Fruit fly (Drosophila melanogaster): ENCODE measurements around the gene Dph4.
A peak's percentile ranks its signal among the peaks of the same experiment; 100 is the strongest.

The Dph4 gene

DNA sequence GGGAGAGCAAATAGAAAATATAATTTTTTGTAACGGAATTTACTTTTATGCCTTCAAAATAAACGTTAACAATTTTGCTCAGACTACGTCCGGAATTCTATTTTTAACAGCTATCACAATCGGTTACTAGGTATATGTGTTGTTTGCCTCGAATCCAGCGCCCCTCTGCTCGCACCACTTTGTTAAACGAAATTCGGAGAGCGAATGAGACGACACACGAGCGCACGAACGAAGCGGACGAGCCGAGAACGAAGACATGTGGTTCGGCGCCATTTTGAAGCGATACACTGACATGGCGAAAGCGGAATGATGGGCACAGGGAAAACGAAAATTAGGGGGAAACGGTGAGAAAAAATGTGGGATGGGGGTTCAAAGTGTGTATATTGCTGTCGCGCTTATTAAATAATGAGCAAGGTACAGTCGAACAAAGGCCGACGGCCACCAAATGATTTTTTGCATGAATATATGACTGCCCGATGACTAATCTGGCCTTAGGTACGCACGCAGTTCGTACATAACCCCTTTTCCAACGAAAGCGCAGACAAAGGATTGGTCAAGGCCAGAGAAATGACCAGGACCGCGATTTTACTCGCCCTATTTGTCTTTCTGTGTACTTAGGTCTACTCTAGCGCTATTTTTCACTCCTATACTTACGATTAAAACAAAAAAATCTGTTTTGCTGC, 23.4 kb downstream of the Dph4 start:
- TF ChIP-seq Hr83 (GFP tag; optimal IDR thresholded peaks at IDR 0.05; ENCODE audit: poor library complexity, severe bottlenecking): peak; percentile 71
- TF ChIP-seq sv (GFP tag; optimal IDR thresholded peaks at IDR 0.05): no peak
- no peak for TF ChIP-seq GATAd (GFP tag; optimal IDR thresholded peaks at IDR 0.05)
- TF ChIP-seq Myc (optimal IDR thresholded peaks at IDR 0.05): peak; percentile 22
- TF ChIP-seq Hr78 (GFP tag; optimal IDR thresholded peaks at IDR 0.05): no peak
- TF ChIP-seq CG32264 (GFP tag; optimal IDR thresholded peaks at IDR 0.05): peak; percentile 50
- no peak for TF ChIP-seq HLH106 (tag; optimal IDR thresholded peaks at IDR 0.05)
- TF ChIP-seq dl (GFP tag; optimal IDR thresholded peaks at IDR 0.05; ENCODE audit: insufficient read depth in 1 of 2, partially characterized antibody in 2 of 2): peak; percentile 8 to 39
- TF ChIP-seq woc (GFP tag; optimal IDR thresholded peaks at IDR 0.05): no peak
- no peak for TF ChIP-seq Rel (GFP tag; optimal IDR thresholded peaks at IDR 0.05)
- peak; percentile 64 for TF ChIP-seq Rel (tag; optimal IDR thresholded peaks at IDR 0.05)
- TF ChIP-seq N (GFP tag; optimal IDR thresholded peaks at IDR 0.05): no peak
- peak; percentile 76 for TF ChIP-seq Hnf4 (GFP tag; optimal IDR thresholded peaks at IDR 0.05)
- peak; percentile 65 for TF ChIP-seq h (GFP tag; optimal IDR thresholded peaks at IDR 0.05)
- peak; percentile 35 for TF ChIP-seq Sp1 (GFP tag; optimal IDR thresholded peaks at IDR 0.05)
- peak; percentile 75 for TF ChIP-seq brk (GFP tag; optimal IDR thresholded peaks at IDR 0.05)
- peak; percentile 52 for TF ChIP-seq rgr (GFP tag; optimal IDR thresholded peaks at IDR 0.05)
- peak; percentile 10 to 71 for TF ChIP-seq foxo (GFP tag; optimal IDR thresholded peaks at IDR 0.05)
- peak; percentile 1 for TF ChIP-seq fru (GFP tag; optimal IDR thresholded peaks at IDR 0.05)
- TF ChIP-seq Abd-B (GFP tag; optimal IDR thresholded peaks at IDR 0.05): no peak
- TF ChIP-seq dsf (GFP tag; optimal IDR thresholded peaks at IDR 0.05; ENCODE audit: borderline replicate concordance): no peak
- TF ChIP-seq Dif (GFP tag; optimal IDR thresholded peaks at IDR 0.05; ENCODE audit: partially characterized antibody): peak; percentile 64
- peak; percentile 96 for TF ChIP-seq psq (GFP tag; optimal IDR thresholded peaks at IDR 0.05)
- TF ChIP-seq br (GFP tag; optimal IDR thresholded peaks at IDR 0.05): peak; percentile 28
- no peak for TF ChIP-seq lola (GFP tag; optimal IDR thresholded peaks at IDR 0.05)

DNA sequence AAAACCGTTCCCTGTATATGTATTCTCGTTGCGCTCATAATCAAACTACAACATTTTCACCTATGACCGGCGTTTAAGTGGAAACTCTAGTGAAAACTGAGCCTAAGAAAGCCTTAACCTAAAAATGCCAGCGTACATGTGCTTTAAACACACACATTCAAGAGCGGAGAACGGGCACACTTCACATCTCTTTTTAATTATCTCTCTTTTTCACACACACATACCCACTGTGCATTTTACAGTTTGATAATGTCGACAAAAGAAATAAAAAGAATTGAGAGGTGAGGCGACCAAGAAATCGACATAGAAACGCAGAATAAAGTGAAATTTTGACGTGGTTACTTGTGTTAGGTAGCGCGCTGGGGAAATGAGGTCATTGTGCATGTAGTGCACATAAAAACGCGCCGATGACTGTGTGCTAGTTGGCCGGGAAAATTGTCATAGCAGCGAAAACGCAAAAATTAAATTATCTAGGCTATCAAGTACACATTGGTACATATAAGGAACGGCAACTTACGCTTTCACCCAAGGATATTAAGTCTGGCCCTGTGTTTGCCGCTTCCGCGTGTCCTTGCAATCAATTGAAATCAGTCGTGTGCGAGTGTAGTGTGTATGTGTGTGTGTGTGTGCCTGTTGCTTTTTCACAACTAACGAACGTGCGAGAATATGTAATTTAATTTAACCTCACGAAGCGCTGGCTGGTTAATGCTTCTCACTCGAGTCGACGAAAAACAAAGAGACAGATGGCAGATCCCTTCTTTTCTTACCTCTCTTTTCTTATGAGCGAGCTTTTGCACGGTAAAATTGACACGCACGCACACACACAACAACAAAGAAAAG, 24.2 kb downstream of the Dph4 start:
- TF ChIP-seq h (GFP tag; optimal IDR thresholded peaks at IDR 0.05): no peak
- TF ChIP-seq tai (GFP tag; optimal IDR thresholded peaks at IDR 0.05): no peak
- peak; percentile 55 for TF ChIP-seq jim (GFP tag; optimal IDR thresholded peaks at IDR 0.05)
- no peak for TF ChIP-seq pan (optimal IDR thresholded peaks at IDR 0.05)
- no peak for TF ChIP-seq Rel (GFP tag; optimal IDR thresholded peaks at IDR 0.05)
- no peak for TF ChIP-seq Rel (tag; optimal IDR thresholded peaks at IDR 0.05)
- TF ChIP-seq woc (GFP tag; optimal IDR thresholded peaks at IDR 0.05): peak; percentile 1
- TF ChIP-seq sv (GFP tag; optimal IDR thresholded peaks at IDR 0.05): no peak
- TF ChIP-seq Hr78 (GFP tag; optimal IDR thresholded peaks at IDR 0.05): no peak
- peak; percentile 16 for TF ChIP-seq OdsH (GFP tag; optimal IDR thresholded peaks at IDR 0.05)
- TF ChIP-seq usp (GFP tag; optimal IDR thresholded peaks at IDR 0.05): no peak
- TF ChIP-seq Myc (optimal IDR thresholded peaks at IDR 0.05): peak; percentile 39
- TF ChIP-seq HLH106 (tag; optimal IDR thresholded peaks at IDR 0.05): no peak
- TF ChIP-seq CG9705 (GFP tag; optimal IDR thresholded peaks at IDR 0.05): no peak
- TF ChIP-seq Dif (GFP tag; optimal IDR thresholded peaks at IDR 0.05; ENCODE audit: partially characterized antibody): peak; percentile 6
- no peak for TF ChIP-seq CG32264 (GFP tag; optimal IDR thresholded peaks at IDR 0.05)
- TF ChIP-seq Hr83 (GFP tag; optimal IDR thresholded peaks at IDR 0.05; ENCODE audit: poor library complexity, severe bottlenecking): peak; percentile 27
- no peak for TF ChIP-seq Mio (GFP tag; optimal IDR thresholded peaks at IDR 0.05)
- no peak for TF ChIP-seq ey (GFP tag; optimal IDR thresholded peaks at IDR 0.05)
- TF ChIP-seq rgr (GFP tag; optimal IDR thresholded peaks at IDR 0.05): no peak
- TF ChIP-seq dl (GFP tag; optimal IDR thresholded peaks at IDR 0.05; ENCODE audit: insufficient read depth in 1 of 2, partially characterized antibody in 2 of 2): peak in 1 of 2 experiments; percentile 56
- no peak for TF ChIP-seq foxo (GFP tag; optimal IDR thresholded peaks at IDR 0.05)
- TF ChIP-seq N (GFP tag; optimal IDR thresholded peaks at IDR 0.05): no peak
- TF ChIP-seq Vsx2 (GFP tag; optimal IDR thresholded peaks at IDR 0.05; ENCODE audit: partially characterized antibody): no peak

DNA sequence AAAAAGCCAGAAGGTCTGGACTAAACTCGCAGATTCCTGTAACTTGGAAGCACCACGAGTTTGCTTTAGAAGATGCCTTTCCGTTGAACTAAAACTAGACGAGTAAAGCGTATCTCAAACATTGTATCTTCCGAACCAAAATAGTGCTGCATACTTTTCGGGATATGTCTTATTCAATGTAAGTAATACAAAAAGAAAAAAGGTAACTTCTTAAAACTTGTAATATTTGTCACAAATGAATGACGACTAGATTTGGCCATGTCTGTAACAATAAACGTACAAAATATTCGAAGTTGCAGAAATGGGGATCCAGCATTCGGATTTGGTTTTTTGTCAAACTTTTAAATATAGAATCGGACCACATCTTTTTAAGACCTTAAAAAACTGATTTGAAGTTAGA, 29.0 kb downstream of the Dph4 start:
- TF ChIP-seq Myc (optimal IDR thresholded peaks at IDR 0.05) (peak; percentile 31), HLH106 (tag; optimal IDR thresholded peaks at IDR 0.05) (no peak), N (GFP tag; optimal IDR thresholded peaks at IDR 0.05) (peak; percentile 3)
